Worm (Caenorhabditis elegans) whole organism, L2 larva: ENCODE results near the gene F54D12.10.

Experiments used
- ama-1 ChIP-seq: fragments of 150-350 bp; optimal IDR thresholded peaks from 2 replicates; lab custom pipeline; 2018; ENCODE audit warnings: inconsistent platforms
- egl-27 ChIP-seq: sonication (generic microtip); optimal IDR thresholded peaks from 3 replicates; lab custom pipeline; 2017; ENCODE audit warnings: missing biosample characterization, missing genetic modification reagents, missing genetic modification characterization
- nhr-11 ChIP-seq: fragments of 150-350 bp; optimal IDR thresholded peaks from 2 replicates; lab custom pipeline; 2014; ENCODE audit warnings: missing biosample characterization, missing genetic modification characterization
- nhr-12 ChIP-seq: fragments of 150-350 bp; optimal IDR thresholded peaks from 2 replicates; lab custom pipeline; 2014; ENCODE audit warnings: missing biosample characterization, missing genetic modification characterization
- nhr-237 ChIP-seq: fragments of 150-350 bp; optimal IDR thresholded peaks from 2 replicates; lab custom pipeline; 2014; ENCODE audit warnings: missing biosample characterization, missing genetic modification characterization
- unc-39 ChIP-seq: fragments of 150-350 bp; optimal IDR thresholded peaks from 2 replicates; lab custom pipeline; 2014; ENCODE audit warnings: missing biosample characterization, missing genetic modification characterization
- unc-55 ChIP-seq: fragments of 150-350 bp; sonication (generic microtip); optimal IDR thresholded peaks from 3 replicates; lab custom pipeline; 2014; ENCODE audit warnings: missing biosample characterization, missing genetic modification reagents, missing genetic modification characterization

DNA sequence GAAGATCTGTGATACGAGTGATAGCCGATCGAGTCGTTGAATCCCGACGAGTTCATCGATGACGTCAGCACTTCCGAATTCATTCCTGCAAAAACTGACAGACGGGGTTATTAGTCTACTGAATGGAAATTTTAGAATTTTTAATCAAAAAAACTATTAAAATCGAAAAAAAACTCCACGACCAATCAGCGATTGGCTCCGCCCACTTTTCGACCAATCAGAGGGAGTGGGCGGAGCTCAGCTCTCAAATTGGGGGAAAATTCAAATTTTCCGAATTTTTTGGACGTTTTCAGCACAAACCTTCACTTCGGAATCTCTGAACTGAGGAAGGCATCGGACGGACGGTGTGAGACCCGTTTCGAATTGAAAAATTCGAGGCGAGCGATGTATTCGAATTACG is 5.2 kb downstream of the F54D12.10 start:
- TF ChIP-seq nhr-237 (tag; lab: Kevin White, UChicago) (no peak), nhr-11 (tag; lab: Kevin White, UChicago) (no peak), ama-1 (no peak), nhr-12 (no peak), unc-55 (GFP tag; lab: Kevin White, UChicago) (no peak), unc-39 (tag; lab: Kevin White, UChicago) (no peak), egl-27 (tag; lab: Kevin White, UChicago) (no peak)
